Worm (Caenorhabditis elegans): Measurements from ENCODE around the gene F26F2.3.
A peak's percentile ranks its signal among the peaks of the same experiment; 100 is the strongest.

The F26F2.3 gene

DNA sequence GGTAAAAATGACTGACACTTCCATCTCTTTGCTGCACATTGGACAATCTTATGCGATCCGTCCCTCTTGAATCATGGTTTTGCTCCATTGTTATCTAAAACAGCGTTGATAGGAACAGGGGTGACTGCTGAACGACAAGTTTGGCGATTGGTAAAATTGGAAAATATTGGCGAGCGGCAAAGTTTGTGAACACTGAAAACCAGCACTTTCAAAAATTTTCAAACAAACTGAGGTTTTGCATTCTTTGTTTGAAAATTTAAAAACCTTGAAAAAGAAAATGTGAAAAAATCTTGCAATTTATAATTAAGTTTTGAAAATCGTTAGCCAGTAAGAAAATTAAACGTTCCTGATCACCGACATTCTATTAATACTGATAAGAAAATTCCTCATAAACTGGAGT, at the start of gene F26F2.3:
Gene F26F2.3, minus strand, starts transcription at position 101 of the 400 bp plus-strand sequence.
- no peak for TF ChIP-seq elt-1 (tag; optimal IDR thresholded peaks at IDR 0.05; ENCODE audit: borderline replicate concordance, insufficient read depth)
- TF ChIP-seq hlh-1 (tag; optimal IDR thresholded peaks at IDR 0.05) = no peak
- TF ChIP-seq M03D4.4 (tag; optimal IDR thresholded peaks at IDR 0.05) = no peak
- no peak for TF ChIP-seq sem-2 (GFP tag; optimal IDR thresholded peaks at IDR 0.05)
- TF ChIP-seq mab-5 (tag; optimal IDR thresholded peaks at IDR 0.05) = no peak
- no peak for TF ChIP-seq pha-4 (tag; optimal IDR thresholded peaks at IDR 0.05)
- no peak for TF ChIP-seq lin-13 (tag; optimal IDR thresholded peaks at IDR 0.05)
- TF ChIP-seq zip-8 (tag; optimal IDR thresholded peaks at IDR 0.05) = no peak
- no peak for TF ChIP-seq ceh-83 (GFP tag; optimal IDR thresholded peaks at IDR 0.05)

DNA sequence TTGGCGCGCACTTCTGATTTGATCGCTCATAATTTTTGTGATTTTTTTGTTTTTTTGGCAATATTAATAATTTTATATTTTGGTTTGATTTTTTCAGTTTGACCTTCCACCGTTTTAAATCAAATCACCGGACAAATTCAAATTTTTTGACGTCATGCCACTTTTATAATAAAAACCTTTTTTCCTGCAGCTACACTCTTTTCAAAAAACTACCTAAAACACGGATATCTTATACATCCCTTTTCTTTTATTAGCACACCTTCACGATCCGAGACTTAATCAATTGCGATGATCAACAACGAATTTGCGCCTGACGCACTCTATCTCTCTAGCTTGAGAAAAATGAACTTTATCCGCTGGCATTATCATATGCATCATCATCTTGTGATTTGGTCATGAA, 43.1 kb upstream of the F26F2.3 start, which contains the start of gene grd-2:
Gene grd-2, plus strand, starts transcription at position 301 of the 400 bp plus-strand sequence.
- TF ChIP-seq ces-1 (GFP tag; optimal IDR thresholded peaks at IDR 0.05) = no peak
- no peak for TF ChIP-seq mab-5 (tag; optimal IDR thresholded peaks at IDR 0.05)
- TF ChIP-seq blmp-1 (tag; optimal IDR thresholded peaks at IDR 0.05) = no peak
- no peak for TF ChIP-seq tbx-8 (GFP tag; optimal IDR thresholded peaks at IDR 0.05)
- no peak for TF ChIP-seq bed-3 (GFP tag; optimal IDR thresholded peaks at IDR 0.05)
- no peak for TF ChIP-seq sptf-1 (tag; optimal IDR thresholded peaks at IDR 0.05)
- no peak for TF ChIP-seq M03D4.4 (tag; optimal IDR thresholded peaks at IDR 0.05)
- no peak for TF ChIP-seq elt-3 (tag; optimal IDR thresholded peaks at IDR 0.05)

DNA sequence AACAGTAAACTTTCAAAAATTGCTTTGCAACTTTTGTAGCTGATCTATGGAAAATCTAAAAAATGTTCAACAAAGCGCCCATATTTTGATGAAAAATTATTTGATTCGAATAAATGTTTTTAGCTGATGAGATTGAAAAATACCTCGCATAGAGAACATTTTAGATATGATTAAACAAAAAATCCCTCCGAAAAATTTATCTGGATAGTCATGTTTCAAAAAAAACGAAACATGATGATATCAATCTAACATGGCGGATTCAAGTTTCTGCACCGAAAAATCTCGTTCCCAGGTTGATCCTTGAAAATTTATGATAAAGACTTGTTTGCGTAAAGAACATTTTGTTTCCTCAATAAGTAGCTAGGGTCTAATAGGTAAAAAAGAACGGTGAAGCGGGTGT, 42.3 kb upstream of the F26F2.3 start, which contains the start of gene ttr-12:
Gene ttr-12, minus strand, starts transcription at position 101 of the 400 bp plus-strand sequence.
- TF ChIP-seq ceh-43 (GFP tag; optimal IDR thresholded peaks at IDR 0.05) (no peak), ces-1 (GFP tag; optimal IDR thresholded peaks at IDR 0.05) (no peak), mep-1 (tag; optimal IDR thresholded peaks at IDR 0.05) (no peak), nhr-2 (tag; optimal IDR thresholded peaks at IDR 0.05) (no peak), nhr-76 (tag; optimal IDR thresholded peaks at IDR 0.05) (no peak), lin-13 (tag; optimal IDR thresholded peaks at IDR 0.05) (no peak), ztf-11 (tag; optimal IDR thresholded peaks at IDR 0.05) (no peak), nhr-28 (tag; optimal IDR thresholded peaks at IDR 0.05) (no peak), tbx-8 (GFP tag; optimal IDR thresholded peaks at IDR 0.05) (no peak), bed-3 (GFP tag; optimal IDR thresholded peaks at IDR 0.05) (no peak), cnd-1 (tag; optimal IDR thresholded peaks at IDR 0.05) (no peak), hlh-1 (tag; optimal IDR thresholded peaks at IDR 0.05) (no peak), unc-39 (tag; optimal IDR thresholded peaks at IDR 0.05) (no peak), mab-5 (tag; optimal IDR thresholded peaks at IDR 0.05) (no peak), nhr-12 (tag; optimal IDR thresholded peaks at IDR 0.05) (no peak), M03D4.4 (tag; optimal IDR thresholded peaks at IDR 0.05) (no peak), unc-62 (GFP tag; optimal IDR thresholded peaks at IDR 0.05) (no peak), zip-8 (tag; optimal IDR thresholded peaks at IDR 0.05) (no peak), pha-4 (tag; optimal IDR thresholded peaks at IDR 0.05) (no peak), blmp-1 (tag; optimal IDR thresholded peaks at IDR 0.05) (no peak)

DNA sequence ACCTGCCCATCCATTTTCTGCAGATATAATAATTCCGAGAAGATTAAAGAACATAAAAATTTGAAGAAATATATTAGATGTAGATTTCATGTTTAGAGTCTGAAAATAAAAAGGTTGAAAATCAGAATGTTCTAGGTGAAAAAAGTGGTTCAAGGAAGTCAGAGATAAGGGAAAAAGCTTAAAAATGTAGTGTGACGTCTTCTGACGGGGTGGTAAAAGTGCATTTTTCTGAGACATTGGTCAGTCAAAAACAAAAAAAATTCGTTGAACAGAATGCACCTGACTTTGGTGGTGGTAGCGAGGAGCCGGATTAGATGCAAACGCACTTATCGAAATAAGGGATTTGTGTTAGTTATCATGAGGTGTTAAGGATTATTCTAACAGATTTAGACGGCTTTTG, 40.3 kb upstream of the F26F2.3 start, which contains the start of gene F46B3.23:
Gene F46B3.23, minus strand, starts transcription at position 101 of the 400 bp plus-strand sequence.
- TF ChIP-seq M03D4.4 (tag; optimal IDR thresholded peaks at IDR 0.05) = no peak
- no peak for TF ChIP-seq ztf-11 (tag; optimal IDR thresholded peaks at IDR 0.05)
- TF ChIP-seq nhr-2 (tag; optimal IDR thresholded peaks at IDR 0.05) = no peak
- no peak for TF ChIP-seq unc-39 (tag; optimal IDR thresholded peaks at IDR 0.05)
- no peak for TF ChIP-seq flh-1 (GFP tag; optimal IDR thresholded peaks at IDR 0.05)
- no peak for TF ChIP-seq elt-3 (tag; optimal IDR thresholded peaks at IDR 0.05)
- TF ChIP-seq ceh-39 (tag; optimal IDR thresholded peaks at IDR 0.05) = no peak
- TF ChIP-seq elt-1 (tag; optimal IDR thresholded peaks at IDR 0.05; ENCODE audit: borderline replicate concordance, insufficient read depth) = no peak

DNA sequence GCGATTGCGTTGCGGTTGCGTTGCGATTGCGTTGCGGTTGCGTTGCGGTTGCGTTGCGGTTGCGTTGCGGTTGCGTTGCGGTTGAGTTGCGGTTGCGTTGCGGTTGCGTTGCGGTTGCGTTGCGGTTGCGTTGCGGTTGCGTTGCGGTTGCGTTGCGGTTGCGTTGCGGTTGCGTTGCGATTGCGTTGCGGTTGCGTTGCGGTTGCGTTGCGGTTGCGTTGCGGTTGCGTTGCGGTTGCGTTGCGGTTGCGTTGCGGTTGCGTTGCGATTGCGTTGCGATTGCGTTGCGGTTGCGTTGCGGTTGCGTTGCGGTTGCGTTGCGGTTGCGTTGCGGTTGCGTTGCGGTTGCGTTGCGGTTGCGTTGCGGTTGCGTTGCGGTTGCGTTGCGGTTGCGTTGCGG, 39.5 kb upstream of the F26F2.3 start:
- peak; percentile 56 for TF ChIP-seq sptf-1 (tag; optimal IDR thresholded peaks at IDR 0.05)

DNA sequence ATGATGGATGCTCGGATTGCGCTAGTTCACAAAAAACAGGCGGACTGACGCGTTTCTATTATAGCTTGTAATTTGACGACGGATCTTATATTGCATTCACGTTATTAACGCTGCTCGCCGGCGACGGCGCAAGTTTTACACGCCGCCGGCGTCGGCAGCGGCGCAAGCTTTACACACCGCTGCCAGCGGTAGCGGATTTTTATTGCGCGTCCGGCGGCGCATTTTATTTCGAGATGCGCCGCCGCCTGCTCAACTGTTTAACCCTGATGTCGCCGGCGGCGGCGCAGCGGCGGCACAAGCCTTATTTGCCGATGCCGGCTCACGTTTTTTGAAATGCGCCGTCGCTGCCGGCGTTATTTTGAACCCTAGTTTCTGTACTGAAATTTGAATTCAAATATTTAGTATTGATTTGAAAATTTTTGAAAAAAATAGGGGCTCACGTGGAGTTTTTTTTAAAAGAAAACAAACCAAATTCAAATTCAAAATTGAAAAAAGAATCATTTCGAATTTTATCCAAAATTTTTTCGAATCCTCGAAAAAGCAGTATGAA, 38.3 kb upstream of the F26F2.3 start, which contains the start of gene ttr-57:
Gene ttr-57, plus strand, starts transcription at position 500 of the 550 bp plus-strand sequence.
- no peak for TF ChIP-seq lin-32 (GFP tag; optimal IDR thresholded peaks at IDR 0.05)
- TF ChIP-seq ceh-39 (tag; optimal IDR thresholded peaks at IDR 0.05) = no peak
- no peak for TF ChIP-seq ceh-43 (GFP tag; optimal IDR thresholded peaks at IDR 0.05)
- no peak for TF ChIP-seq ces-1 (GFP tag; optimal IDR thresholded peaks at IDR 0.05)
- no peak for TF ChIP-seq unc-62 (GFP tag; optimal IDR thresholded peaks at IDR 0.05)
- TF ChIP-seq snpc-4 (tag; optimal IDR thresholded peaks at IDR 0.05) = no peak
- TF ChIP-seq unc-120 (tag; optimal IDR thresholded peaks at IDR 0.05; ENCODE audit: poor library complexity, severe bottlenecking) = no peak
- no peak for TF ChIP-seq flh-1 (GFP tag; optimal IDR thresholded peaks at IDR 0.05)
- no peak for TF ChIP-seq nhr-2 (tag; optimal IDR thresholded peaks at IDR 0.05)
- TF ChIP-seq drap-1 (GFP tag; optimal IDR thresholded peaks at IDR 0.05) = no peak
- TF ChIP-seq cnd-1 (tag; optimal IDR thresholded peaks at IDR 0.05) = no peak
- no peak for TF ChIP-seq sem-2 (GFP tag; optimal IDR thresholded peaks at IDR 0.05)
- no peak for TF ChIP-seq bed-3 (GFP tag; optimal IDR thresholded peaks at IDR 0.05)
- TF ChIP-seq nhr-76 (tag; optimal IDR thresholded peaks at IDR 0.05) = no peak
- no peak for TF ChIP-seq mep-1 (tag; optimal IDR thresholded peaks at IDR 0.05)
- no peak for TF ChIP-seq lsy-2 (tag; optimal IDR thresholded peaks at IDR 0.05)

Measured in whole organism, mixed stage, embryonic.